Worm (Caenorhabditis elegans): ENCODE measurements around the gene T03F7.7.

DNA sequence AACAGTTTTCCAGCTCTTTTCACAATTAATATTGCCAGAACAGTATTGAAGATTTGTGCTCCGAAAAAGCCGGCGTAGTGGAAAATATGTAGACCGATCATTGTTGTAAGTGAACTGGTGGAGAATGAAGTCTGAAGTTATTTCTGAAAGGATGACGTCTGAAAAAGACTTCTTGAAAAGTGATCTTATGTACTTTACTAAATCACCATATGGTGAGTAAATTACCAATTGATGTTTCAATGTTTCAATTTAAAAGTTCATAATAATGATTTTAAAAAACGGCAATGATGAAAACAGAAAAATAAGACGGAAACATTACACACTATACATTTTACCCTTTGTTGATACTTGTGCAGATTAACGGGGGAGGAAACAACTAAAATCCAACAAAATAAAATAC lies 12.5 kb downstream of the T03F7.7 start, which contains the start of gene str-141:
- TF ChIP-seq nhr-12 (tag; optimal IDR thresholded peaks at IDR 0.05) (no peak), elt-2 (tag; optimal IDR thresholded peaks at IDR 0.05) (no peak)
